Worm (Caenorhabditis elegans) whole organism, L2 larva: Measurements from ENCODE around the gene C14B1.2.
A peak's percentile ranks its signal among the peaks of the same experiment; 100 is the strongest.

Experiments
- C34F6.9 ChIP-seq: fragments of 150-350 bp; optimal IDR thresholded peaks from 2 replicates; lab custom pipeline; 2014; ENCODE audit warnings: missing biosample characterization, missing genetic modification characterization
- F13H6.1 ChIP-seq: sonication (generic microtip); optimal IDR thresholded peaks from 2 replicates; lab custom pipeline; 2016; ENCODE audit warnings: missing genetic modification characterization, missing compliant biosample characterization
- R02D3.7 ChIP-seq: fragments of 150-350 bp; optimal IDR thresholded peaks from 2 replicates; lab custom pipeline; 2014; ENCODE audit warnings: missing biosample characterization, missing genetic modification characterization
- Y55F3AM.14 ChIP-seq: fragments of 200-800 bp; sonication (Bioruptor generic); optimal IDR thresholded peaks from 2 replicates; lab custom pipeline; 2018; ENCODE audit warnings: mild to moderate bottlenecking, missing genetic modification characterization, missing compliant biosample characterization
- aly-2 ChIP-seq: fragments of 150-350 bp; optimal IDR thresholded peaks from 2 replicates; lab custom pipeline; 2014; ENCODE audit warnings: missing biosample characterization, missing genetic modification characterization
- ama-1 ChIP-seq: fragments of 150-350 bp; optimal IDR thresholded peaks from 2 replicates; lab custom pipeline; 2018; ENCODE audit warnings: inconsistent platforms
- blmp-1 ChIP-seq: sonication (generic microtip); optimal IDR thresholded peaks from 2 replicates; lab custom pipeline; 2017; ENCODE audit warnings: missing genetic modification characterization, mild to moderate bottlenecking, missing compliant biosample characterization, antibody characterized with exemption, moderate library complexity; ENCODE audit not compliant: insufficient read depth
- ceh-16 ChIP-seq: fragments of 150-350 bp; optimal IDR thresholded peaks from 2 replicates; lab custom pipeline; 2014; ENCODE audit warnings: missing biosample characterization, missing genetic modification characterization
- ceh-82 ChIP-seq: fragments of 150-350 bp; optimal IDR thresholded peaks from 2 replicates; lab custom pipeline; 2014; ENCODE audit warnings: missing biosample characterization, missing genetic modification characterization
- crh-2 ChIP-seq: sonication (generic microtip); optimal IDR thresholded peaks from 2 replicates; lab custom pipeline; 2017; ENCODE audit warnings: missing biosample characterization, missing genetic modification characterization
- dmd-4 ChIP-seq: sonication (generic microtip); optimal IDR thresholded peaks from 2 replicates; lab custom pipeline; 2017; ENCODE audit warnings: missing biosample characterization, missing genetic modification characterization
- egl-27 ChIP-seq: sonication (generic microtip); optimal IDR thresholded peaks from 3 replicates; lab custom pipeline; 2017; ENCODE audit warnings: missing biosample characterization, missing genetic modification reagents, missing genetic modification characterization
- elt-3 ChIP-seq: sonication (generic microtip); optimal IDR thresholded peaks from 2 replicates; lab custom pipeline; 2017; ENCODE audit warnings: missing biosample characterization, missing genetic modification characterization
- fos-1 ChIP-seq: fragments of 150-350 bp; optimal IDR thresholded peaks from 2 replicates; lab custom pipeline; 2014; ENCODE audit warnings: missing biosample characterization, missing genetic modification characterization
- gmeb-1 ChIP-seq: fragments of 150-350 bp; optimal IDR thresholded peaks from 2 replicates; lab custom pipeline; 2014; ENCODE audit warnings: missing biosample characterization, missing genetic modification characterization
- lin-13 ChIP-seq: fragments of 150-350 bp; optimal IDR thresholded peaks from 2 replicates; lab custom pipeline; 2014; ENCODE audit warnings: missing biosample characterization, missing genetic modification reagents, missing genetic modification characterization
- lin-39 ChIP-seq: fragments of 150-350 bp; optimal IDR thresholded peaks from 2 replicates; lab custom pipeline; 2014; ENCODE audit warnings: missing biosample characterization, missing genetic modification reagents, missing genetic modification characterization
- lsy-2 ChIP-seq, 2 experiments: fragments of 150-350 bp in 1 of 2; sonication (generic microtip) in 1 of 2; optimal IDR thresholded peaks; 2 replicates each; lab custom pipeline; 2014 to 2017; ENCODE audit warnings: missing biosample characterization in 2 of 2, missing genetic modification characterization in 2 of 2
- mab-5 ChIP-seq: fragments of 150-350 bp; optimal IDR thresholded peaks from 2 replicates; lab custom pipeline; 2014; ENCODE audit warnings: missing biosample characterization, missing genetic modification characterization
- mbf-1 ChIP-seq: sonication (generic microtip); optimal IDR thresholded peaks from 2 replicates; lab custom pipeline; 2017; ENCODE audit warnings: missing biosample characterization, missing genetic modification characterization
- mdl-1 ChIP-seq, 2 experiments: fragments of 150-350 bp in 1 of 2; sonication (generic microtip) in 1 of 2; optimal IDR thresholded peaks; 2 replicates each; lab custom pipeline; 2017; ENCODE audit warnings: missing biosample characterization in 2 of 2, missing genetic modification characterization in 2 of 2
- nhr-129 ChIP-seq: fragments of 150-350 bp; optimal IDR thresholded peaks from 2 replicates; lab custom pipeline; 2014; ENCODE audit warnings: missing biosample characterization, missing genetic modification characterization
- nhr-21 ChIP-seq: fragments of 150-350 bp; optimal IDR thresholded peaks from 2 replicates; lab custom pipeline; 2014; ENCODE audit warnings: missing biosample characterization, missing genetic modification characterization
- nhr-25 ChIP-seq: fragments of 150-350 bp; sonication (generic microtip); optimal IDR thresholded peaks from 3 replicates; lab custom pipeline; 2014; ENCODE audit warnings: missing biosample characterization, missing genetic modification characterization
- nhr-6 ChIP-seq: fragments of 150-350 bp; optimal IDR thresholded peaks from 2 replicates; lab custom pipeline; 2014; ENCODE audit warnings: missing biosample characterization, missing genetic modification characterization
- nhr-77 ChIP-seq: fragments of 150-350 bp; optimal IDR thresholded peaks from 2 replicates; lab custom pipeline; 2014; ENCODE audit warnings: missing biosample characterization, missing genetic modification characterization
- peb-1 ChIP-seq: fragments of 150-350 bp; optimal IDR thresholded peaks from 2 replicates; lab custom pipeline; 2014; ENCODE audit warnings: missing biosample characterization, missing genetic modification characterization
- sem-4 ChIP-seq: fragments of 150-350 bp; optimal IDR thresholded peaks from 2 replicates; lab custom pipeline; 2014; ENCODE audit warnings: missing biosample characterization, missing genetic modification reagents, missing genetic modification characterization
- skn-1 ChIP-seq: sonication (generic microtip); optimal IDR thresholded peaks from 2 replicates; lab custom pipeline; 2017; ENCODE audit warnings: missing biosample characterization, missing genetic modification characterization
- sma-3 ChIP-seq: sonication (generic microtip); optimal IDR thresholded peaks from 2 replicates; lab custom pipeline; 2016; ENCODE audit warnings: missing genetic modification reagents, missing genetic modification characterization, missing compliant biosample characterization
- sma-9 ChIP-seq, 2 experiments: fragments of 150-350 bp in 1 of 2; sonication (generic microtip) in 1 of 2; optimal IDR thresholded peaks; 2 replicates each; lab custom pipeline; 2014 to 2016; ENCODE audit warnings: missing genetic modification characterization in 2 of 2, mild to moderate bottlenecking in 1 of 2, missing biosample characterization in 1 of 2, missing compliant biosample characterization in 1 of 2, missing genetic modification reagents in 1 of 2, moderate library complexity in 1 of 2
- snpc-4 ChIP-seq: fragments of 150-350 bp; optimal IDR thresholded peaks from 2 replicates; lab custom pipeline; 2014; ENCODE audit warnings: missing biosample characterization, missing genetic modification characterization
- unc-39 ChIP-seq: fragments of 150-350 bp; optimal IDR thresholded peaks from 2 replicates; lab custom pipeline; 2014; ENCODE audit warnings: missing biosample characterization, missing genetic modification characterization
- unc-55 ChIP-seq: fragments of 150-350 bp; sonication (generic microtip); optimal IDR thresholded peaks from 3 replicates; lab custom pipeline; 2014; ENCODE audit warnings: missing biosample characterization, missing genetic modification reagents, missing genetic modification characterization
- unc-62 ChIP-seq: fragments of 150-350 bp; optimal IDR thresholded peaks from 2 replicates; lab custom pipeline; 2014; ENCODE audit warnings: missing biosample characterization, missing genetic modification reagents, missing genetic modification characterization
- zag-1 ChIP-seq: fragments of 150-350 bp; optimal IDR thresholded peaks from 2 replicates; lab custom pipeline; 2014; ENCODE audit warnings: missing biosample characterization, missing genetic modification characterization
- ztf-1 ChIP-seq: fragments of 200-800 bp; sonication (Bioruptor generic); conservative IDR thresholded peaks from 2 replicates; pipeline ENCODE4 v1.3.6; 2022; ENCODE audit warnings: missing genetic modification characterization, missing compliant biosample characterization
- ztf-11 ChIP-seq: sonication (generic microtip); optimal IDR thresholded peaks from 2 replicates; lab custom pipeline; 2017; ENCODE audit warnings: missing biosample characterization, missing genetic modification characterization
- ztf-4 ChIP-seq: fragments of 150-350 bp; optimal IDR thresholded peaks from 2 replicates; lab custom pipeline; 2014; ENCODE audit warnings: missing biosample characterization, missing genetic modification characterization

The C14B1.2 gene

DNA sequence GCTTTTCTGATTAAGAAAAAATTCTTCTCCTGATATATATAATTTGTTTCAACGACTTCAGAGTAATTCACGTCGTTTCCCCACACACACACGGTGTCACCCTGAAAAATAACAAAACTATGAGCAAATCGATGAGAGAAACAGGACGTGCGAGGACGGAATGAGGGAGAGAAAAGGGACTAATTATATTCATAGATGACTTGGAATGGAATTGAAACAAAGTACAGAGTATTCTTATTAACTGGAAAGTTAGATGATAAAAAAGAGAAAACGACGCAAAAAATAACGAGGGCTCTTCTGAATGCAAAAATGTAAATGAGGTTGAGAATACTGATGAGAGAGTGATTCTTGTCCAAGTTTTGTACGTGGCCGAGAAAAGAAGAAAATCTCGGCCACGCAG, 31.7 kb upstream of the C14B1.2 start, which contains the start of gene C46F11.6:
Gene C46F11.6 (minus strand): TSS at position 101 of the 400 bp plus-strand sequence.
- no peak for TF ChIP-seq peb-1 (tag; lab: Kevin White, UChicago)
- no peak for TF ChIP-seq gmeb-1 (tag; lab: Kevin White, UChicago)

DNA sequence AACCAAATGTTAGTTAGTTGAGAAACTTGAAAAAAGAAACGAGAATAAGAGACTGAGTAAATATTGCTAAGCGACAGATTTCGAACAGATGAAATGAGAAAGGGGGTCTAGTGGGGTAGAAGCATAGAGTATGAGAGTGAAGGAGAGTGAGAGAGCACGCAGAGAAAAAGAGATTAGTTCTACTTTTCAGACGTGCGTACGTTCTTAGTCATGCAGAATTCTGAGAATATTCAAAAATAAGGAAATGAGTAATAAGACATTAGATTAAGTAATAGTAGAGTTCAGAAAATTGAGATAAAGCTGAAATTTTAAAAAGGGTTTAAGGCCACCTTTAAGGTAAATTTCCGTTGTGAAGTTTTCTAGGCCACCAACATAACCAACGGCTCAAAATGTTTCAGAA, 31.1 kb upstream of the C14B1.2 start:
- TF ChIP-seq nhr-6 (tag; lab: Kevin White, UChicago), result no peak
- no peak for TF ChIP-seq nhr-129 (tag; lab: Kevin White, UChicago)
- peak; percentile 45 for TF ChIP-seq ztf-4 (tag; lab: Kevin White, UChicago)
- TF ChIP-seq aly-2, result no peak
- peak in 1 of 2 experiments; percentile 41 for TF ChIP-seq lsy-2 (tag; optimal IDR thresholded peaks at IDR 0.05; lab: Kevin White, UChicago)
- TF ChIP-seq peb-1 (tag; lab: Kevin White, UChicago), result no peak
- TF ChIP-seq sem-4 (tag; lab: Kevin White, UChicago), result no peak
- no peak for TF ChIP-seq mdl-1 (tag; optimal IDR thresholded peaks at IDR 0.05; lab: Kevin White, UChicago)
- no peak for TF ChIP-seq ceh-82 (tag; lab: Kevin White, UChicago)
- TF ChIP-seq ztf-11 (tag; lab: Kevin White, UChicago), result no peak
- no peak for TF ChIP-seq F13H6.1 (tag; lab: Kevin White, UChicago)
- no peak for TF ChIP-seq ztf-1 (GFP tag; lab: Robert Waterston, UW)
- no peak for TF ChIP-seq egl-27
- no peak for TF ChIP-seq elt-3
- no peak for TF ChIP-seq sma-3 (GFP tag; lab: Kevin White, UChicago)
- no peak for TF ChIP-seq unc-39 (tag; lab: Kevin White, UChicago)
- peak; percentile 39 for TF ChIP-seq nhr-21 (tag; lab: Kevin White, UChicago)
- TF ChIP-seq snpc-4 (tag; lab: Kevin White, UChicago), result no peak
- TF ChIP-seq C34F6.9, result peak; percentile 29
- TF ChIP-seq Y55F3AM.14 (GFP tag; lab: Kevin White, UChicago), result no peak
- TF ChIP-seq fos-1 (tag; lab: Kevin White, UChicago), result no peak
- TF ChIP-seq lin-39 (tag; lab: Kevin White, UChicago), result no peak
- no peak for TF ChIP-seq ceh-16 (tag; lab: Kevin White, UChicago)
- TF ChIP-seq zag-1 (tag; lab: Kevin White, UChicago), result no peak
- no peak for TF ChIP-seq R02D3.7 (tag; lab: Kevin White, UChicago)
- peak; percentile 29 for TF ChIP-seq crh-2 (tag; lab: Kevin White, UChicago)
- TF ChIP-seq ama-1 (lab: Kevin White, UChicago), result no peak
- no peak for TF ChIP-seq mbf-1 (tag; lab: Kevin White, UChicago)
- TF ChIP-seq nhr-77 (tag; lab: Kevin White, UChicago), result no peak
- TF ChIP-seq skn-1 (tag; lab: Kevin White, UChicago), result no peak
- peak; percentile 13 for TF ChIP-seq unc-55
- no peak for TF ChIP-seq mab-5 (tag; lab: Kevin White, UChicago)
- no peak for TF ChIP-seq sma-9 (GFP tag; optimal IDR thresholded peaks at IDR 0.05; lab: Kevin White, UChicago)
- no peak for TF ChIP-seq sma-9 (tag; optimal IDR thresholded peaks at IDR 0.05; lab: Kevin White, UChicago)
- no peak for TF ChIP-seq dmd-4 (tag; lab: Kevin White, UChicago)

DNA sequence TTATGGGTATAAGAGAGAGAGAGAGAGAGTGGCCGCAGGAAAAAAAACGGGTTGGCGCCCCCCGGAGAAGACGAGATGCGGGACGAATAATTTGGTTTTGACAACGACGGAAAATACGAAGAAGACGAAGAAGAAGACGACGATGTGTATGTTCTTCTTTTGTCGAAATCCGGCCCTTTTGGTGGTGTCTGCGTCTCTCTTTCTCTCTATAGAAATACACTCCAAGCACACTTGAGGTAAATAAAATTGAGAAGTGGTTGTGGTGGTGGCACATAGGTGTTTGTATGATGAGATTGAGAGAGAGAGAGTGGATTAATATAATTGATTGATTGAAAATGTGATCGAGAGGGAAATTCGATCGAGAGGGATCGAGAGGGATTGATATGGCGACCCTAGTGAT, 29.2 kb upstream of the C14B1.2 start:
- TF ChIP-seq lsy-2 (tag; optimal IDR thresholded peaks at IDR 0.05; lab: Kevin White, UChicago), result peak in 1 of 2 experiments; percentile 20
- TF ChIP-seq crh-2 (tag; lab: Kevin White, UChicago), result peak; percentile 48
- TF ChIP-seq blmp-1 (tag; lab: Kevin White, UChicago), result peak; percentile 11
- peak; percentile 22 for TF ChIP-seq lin-13 (GFP tag; lab: Kevin White, UChicago)
- no peak for TF ChIP-seq unc-62
- TF ChIP-seq sma-9 (GFP tag; optimal IDR thresholded peaks at IDR 0.05; lab: Kevin White, UChicago), result peak; percentile 12
- TF ChIP-seq sma-9 (tag; optimal IDR thresholded peaks at IDR 0.05; lab: Kevin White, UChicago), result no peak
- no peak for TF ChIP-seq mdl-1 (tag; optimal IDR thresholded peaks at IDR 0.05; lab: Kevin White, UChicago)
- TF ChIP-seq nhr-25, result peak; percentile 65
- TF ChIP-seq nhr-129 (tag; lab: Kevin White, UChicago), result peak; percentile 38
- peak; percentile 54 for TF ChIP-seq F13H6.1 (tag; lab: Kevin White, UChicago)
- TF ChIP-seq sem-4 (tag; lab: Kevin White, UChicago), result peak; percentile 4
- TF ChIP-seq gmeb-1 (tag; lab: Kevin White, UChicago), result no peak
